Worm (Caenorhabditis elegans) whole organism, L4 larva: ENCODE data around the gene cah-4.

Experiments
- F44E2.7 ChIP-seq: fragments of 200-800 bp; sonication (Bioruptor generic); IDR thresholded peaks from 2 replicates; pipeline ENCODE4 v2.1.2; 2022; ENCODE audit warnings: missing genetic modification characterization, missing compliant biosample characterization
- F49E8.2 ChIP-seq: sonication (generic microtip); optimal IDR thresholded peaks from 2 replicates; lab custom pipeline; 2016; ENCODE audit warnings: missing compliant biosample characterization, mild to moderate bottlenecking, missing genetic modification characterization, borderline replicate concordance
- ama-1 ChIP-seq: fragments of 150-350 bp; optimal IDR thresholded peaks from 2 replicates; lab custom pipeline; 2014; ENCODE audit warnings: inconsistent platforms, mixed read lengths
- hlh-30 ChIP-seq: sonication (generic microtip); optimal IDR thresholded peaks from 2 replicates; lab custom pipeline; 2017; ENCODE audit warnings: antibody characterized with exemption, mild to moderate bottlenecking, missing genetic modification characterization, missing compliant biosample characterization; ENCODE audit not compliant: insufficient read depth
- lin-39 ChIP-seq: fragments of 150-350 bp; optimal IDR thresholded peaks from 2 replicates; lab custom pipeline; 2014; ENCODE audit warnings: missing biosample characterization, missing genetic modification reagents, missing genetic modification characterization
- nhr-11 ChIP-seq: fragments of 150-350 bp; optimal IDR thresholded peaks from 2 replicates; lab custom pipeline; 2014; ENCODE audit warnings: missing biosample characterization, missing genetic modification characterization
- nhr-77 ChIP-seq: fragments of 150-350 bp; optimal IDR thresholded peaks from 2 replicates; lab custom pipeline; 2014; ENCODE audit warnings: missing biosample characterization, missing genetic modification characterization
- unc-39 ChIP-seq: sonication (generic microtip); optimal IDR thresholded peaks from 2 replicates; lab custom pipeline; 2017; ENCODE audit warnings: missing biosample characterization, missing genetic modification characterization

DNA sequence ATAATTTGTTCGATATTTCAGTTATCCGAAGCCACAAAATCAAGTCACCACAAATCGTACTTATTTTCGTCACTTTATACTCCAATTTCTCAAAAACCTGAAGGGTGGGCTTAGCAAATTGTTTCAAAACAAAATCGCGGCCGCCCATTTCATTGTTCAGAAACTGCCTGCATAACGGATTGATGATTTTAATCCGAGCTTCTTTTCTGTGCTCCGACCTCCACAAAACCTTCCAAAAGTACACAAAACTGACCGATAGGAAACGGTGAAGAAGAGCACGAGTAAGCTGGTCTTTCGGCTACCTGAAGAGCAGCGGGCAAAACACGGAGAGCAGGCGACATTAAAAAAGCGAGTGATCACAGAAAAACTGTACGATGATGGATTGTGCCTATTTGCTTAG lies 24.1 kb downstream of the cah-4 start, which contains the start of gene R01E6.2:
- TF ChIP-seq unc-39 (tag; lab: Kevin White, UChicago) (no peak), nhr-11 (tag; lab: Kevin White, UChicago) (no peak), nhr-77 (no peak), hlh-30 (tag; lab: Kevin White, UChicago) (no peak), lin-39 (no peak), F49E8.2 (tag; lab: Kevin White, UChicago) (no peak), F44E2.7 (GFP tag; lab: Robert Waterston, UW) (no peak), ama-1 (lab: Kevin White, UChicago) (no peak)
